Worm (Caenorhabditis elegans) whole organism, young adult: Measurements from ENCODE around the gene F40E12.1.

Experiments
- F22D6.2 ChIP-seq: sonication (generic microtip); optimal IDR thresholded peaks from 2 replicates; lab custom pipeline; 2016; ENCODE audit warnings: mild to moderate bottlenecking, missing genetic modification characterization, missing compliant biosample characterization
- F52B5.7 ChIP-seq: sonication (generic microtip); optimal IDR thresholded peaks from 2 replicates; lab custom pipeline; 2016; ENCODE audit warnings: mild to moderate bottlenecking, missing genetic modification characterization, missing compliant biosample characterization
- F57A8.1 ChIP-seq: fragments of 200-800 bp; sonication (Bioruptor generic); optimal IDR thresholded peaks from 2 replicates; lab custom pipeline; 2018; ENCODE audit warnings: mild to moderate bottlenecking, missing genetic modification characterization, moderate library complexity, missing compliant biosample characterization
- hlh-26 ChIP-seq: fragments of 200-800 bp; sonication (Bioruptor generic); conservative IDR thresholded peaks from 2 replicates; pipeline ENCODE4 v1.3.6; 2022; ENCODE audit warnings: missing genetic modification reagents, missing genetic modification characterization, missing compliant biosample characterization
- hmg-20 ChIP-seq: fragments of 200-800 bp; sonication (Bioruptor generic); IDR thresholded peaks from 2 replicates; pipeline ENCODE4 v1.3.6; 2022; ENCODE audit warnings: missing genetic modification reagents, missing genetic modification characterization, missing compliant biosample characterization
- let-526 ChIP-seq: fragments of 200-800 bp; sonication (Bioruptor generic); IDR thresholded peaks from 2 replicates; pipeline ENCODE4 v1.3.6; 2022; ENCODE audit warnings: missing genetic modification reagents, missing genetic modification characterization, missing compliant biosample characterization
- let-607 ChIP-seq, 2 experiments: fragments of 200-800 bp in 1 of 2; sonication (Bioruptor generic) in 1 of 2; sonication (generic microtip) in 1 of 2; optimal IDR thresholded peaks; 2 replicates each; lab custom pipeline; 2016 to 2018; ENCODE audit warnings: mild to moderate bottlenecking in 2 of 2, missing compliant biosample characterization in 2 of 2, missing genetic modification characterization in 2 of 2, moderate library complexity in 2 of 2, missing genotype in 1 of 2
- mes-4 ChIP-seq: sonication (generic microtip); optimal IDR thresholded peaks from 2 replicates; lab custom pipeline; 2016; ENCODE audit warnings: missing genotype, missing genetic modification characterization, missing compliant biosample characterization
- nfya-1 ChIP-seq: sonication (generic microtip); optimal IDR thresholded peaks from 2 replicates; lab custom pipeline; 2017; ENCODE audit warnings: antibody characterized with exemption, missing compliant biosample characterization, missing genetic modification characterization, borderline replicate concordance; ENCODE audit not compliant: insufficient read depth
- nhr-90 ChIP-seq: sonication (generic microtip); optimal IDR thresholded peaks from 2 replicates; lab custom pipeline; 2016; ENCODE audit warnings: missing genotype, mild to moderate bottlenecking, missing genetic modification characterization, missing compliant biosample characterization
- rec-8 ChIP-seq, 2 experiments: sonication (generic microtip); optimal IDR thresholded peaks; 2 replicates each; lab custom pipeline; 2016; ENCODE audit warnings: mild to moderate bottlenecking in 2 of 2, missing genetic modification characterization in 2 of 2, missing genetic modification reagents in 2 of 2, missing genotype in 2 of 2, missing biosample characterization in 1 of 2, missing compliant biosample characterization in 1 of 2, moderate library complexity in 1 of 2
- unc-130 ChIP-seq: sonication (generic microtip); optimal IDR thresholded peaks from 2 replicates; lab custom pipeline; 2016; ENCODE audit warnings: missing genetic modification reagents, missing genetic modification characterization, missing compliant biosample characterization
- unc-62 ChIP-seq: fragments of 150-350 bp; optimal IDR thresholded peaks from 2 replicates; lab custom pipeline; 2014; ENCODE audit warnings: missing biosample characterization, missing genetic modification reagents, missing genetic modification characterization
- ztf-3 ChIP-seq: fragments of 200-800 bp; sonication (Bioruptor generic); optimal IDR thresholded peaks from 2 replicates; lab custom pipeline; 2018; ENCODE audit warnings: mild to moderate bottlenecking, missing genetic modification characterization, missing compliant biosample characterization

DNA sequence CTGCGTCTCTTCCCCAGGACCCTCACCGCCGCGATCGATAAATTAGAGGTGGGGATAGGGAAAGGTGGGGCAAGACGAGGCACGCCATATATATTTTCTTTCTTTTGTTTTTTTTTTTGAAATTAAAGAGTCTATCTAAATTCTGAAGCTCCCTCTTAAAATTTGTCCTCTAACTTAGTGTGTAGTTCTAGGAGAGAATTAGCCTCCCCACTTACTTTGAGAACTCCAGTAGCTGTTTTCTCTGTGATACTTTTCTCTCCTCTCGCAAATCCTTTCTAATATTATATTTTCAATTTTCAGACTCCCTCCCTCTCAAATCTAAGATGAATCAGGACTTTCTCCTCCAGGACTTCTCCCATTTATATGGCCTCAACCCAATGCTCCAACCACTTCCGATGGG lies 4.4 kb downstream of the F40E12.1 start, which contains the start of gene M151.7:
- TF ChIP-seq let-526 (no peak), ztf-3 (GFP tag; lab: Kevin White, UChicago) (no peak), hlh-26 (GFP tag; lab: Robert Waterston, UW) (no peak), unc-130 (GFP tag; lab: Kevin White, UChicago) (no peak), rec-8 (tag; optimal IDR thresholded peaks at IDR 0.05; lab: Kevin White, UChicago) (no peak), F22D6.2 (tag; lab: Kevin White, UChicago) (no peak), F57A8.1 (no peak), let-607 (tag; optimal IDR thresholded peaks at IDR 0.05; lab: Kevin White, UChicago) (no peak), nfya-1 (tag; lab: Kevin White, UChicago) (no peak), F52B5.7 (tag; lab: Kevin White, UChicago) (no peak), mes-4 (tag; lab: Kevin White, UChicago) (no peak), hmg-20 (no peak), nhr-90 (tag; lab: Kevin White, UChicago) (no peak), unc-62 (GFP tag; lab: Kevin White, UChicago) (no peak)
